Worm (Caenorhabditis elegans) whole organism, L2 larva: ENCODE measurements around the gene ZK354.7.

Source experiments
- C34F6.9 ChIP-seq: fragments of 150-350 bp; optimal IDR thresholded peaks from 2 replicates; lab custom pipeline; 2014; ENCODE audit warnings: missing biosample characterization, missing genetic modification characterization
- F13H6.1 ChIP-seq: sonication (generic microtip); optimal IDR thresholded peaks from 2 replicates; lab custom pipeline; 2016; ENCODE audit warnings: missing genetic modification characterization, missing compliant biosample characterization
- R02D3.7 ChIP-seq: fragments of 150-350 bp; optimal IDR thresholded peaks from 2 replicates; lab custom pipeline; 2014; ENCODE audit warnings: missing biosample characterization, missing genetic modification characterization
- ZK546.5 ChIP-seq: sonication (generic microtip); optimal IDR thresholded peaks from 2 replicates; lab custom pipeline; 2017; ENCODE audit warnings: missing biosample characterization, missing genetic modification characterization
- ama-1 ChIP-seq: fragments of 150-350 bp; optimal IDR thresholded peaks from 2 replicates; lab custom pipeline; 2018; ENCODE audit warnings: inconsistent platforms
- blmp-1 ChIP-seq: sonication (generic microtip); optimal IDR thresholded peaks from 2 replicates; lab custom pipeline; 2017; ENCODE audit warnings: missing genetic modification characterization, mild to moderate bottlenecking, missing compliant biosample characterization, antibody characterized with exemption, moderate library complexity; ENCODE audit not compliant: insufficient read depth
- ceh-16 ChIP-seq: fragments of 150-350 bp; optimal IDR thresholded peaks from 2 replicates; lab custom pipeline; 2014; ENCODE audit warnings: missing biosample characterization, missing genetic modification characterization
- crh-2 ChIP-seq: sonication (generic microtip); optimal IDR thresholded peaks from 2 replicates; lab custom pipeline; 2017; ENCODE audit warnings: missing biosample characterization, missing genetic modification characterization
- elt-3 ChIP-seq: sonication (generic microtip); optimal IDR thresholded peaks from 2 replicates; lab custom pipeline; 2017; ENCODE audit warnings: missing biosample characterization, missing genetic modification characterization
- fos-1 ChIP-seq: fragments of 150-350 bp; optimal IDR thresholded peaks from 2 replicates; lab custom pipeline; 2014; ENCODE audit warnings: missing biosample characterization, missing genetic modification characterization
- lin-11 ChIP-seq: fragments of 150-350 bp; sonication (generic microtip); optimal IDR thresholded peaks from 2 replicates; lab custom pipeline; 2014; ENCODE audit warnings: missing biosample characterization, missing genetic modification characterization, inconsistent platforms, mixed read lengths
- lin-13 ChIP-seq: fragments of 150-350 bp; optimal IDR thresholded peaks from 2 replicates; lab custom pipeline; 2014; ENCODE audit warnings: missing biosample characterization, missing genetic modification reagents, missing genetic modification characterization
- lin-39 ChIP-seq: fragments of 150-350 bp; optimal IDR thresholded peaks from 2 replicates; lab custom pipeline; 2014; ENCODE audit warnings: missing biosample characterization, missing genetic modification reagents, missing genetic modification characterization
- lsy-2 ChIP-seq, 2 experiments: fragments of 150-350 bp in 1 of 2; sonication (generic microtip) in 1 of 2; optimal IDR thresholded peaks; 2 replicates each; lab custom pipeline; 2014 to 2017; ENCODE audit warnings: missing biosample characterization in 2 of 2, missing genetic modification characterization in 2 of 2
- mdl-1 ChIP-seq, 2 experiments: fragments of 150-350 bp in 1 of 2; sonication (generic microtip) in 1 of 2; optimal IDR thresholded peaks; 2 replicates each; lab custom pipeline; 2017; ENCODE audit warnings: missing biosample characterization in 2 of 2, missing genetic modification characterization in 2 of 2
- nhr-10 ChIP-seq: sonication (generic microtip); optimal IDR thresholded peaks from 2 replicates; lab custom pipeline; 2017; ENCODE audit warnings: missing biosample characterization, missing genetic modification characterization
- nhr-12 ChIP-seq: fragments of 150-350 bp; optimal IDR thresholded peaks from 2 replicates; lab custom pipeline; 2014; ENCODE audit warnings: missing biosample characterization, missing genetic modification characterization
- nhr-129 ChIP-seq: fragments of 150-350 bp; optimal IDR thresholded peaks from 2 replicates; lab custom pipeline; 2014; ENCODE audit warnings: missing biosample characterization, missing genetic modification characterization
- nhr-21 ChIP-seq: fragments of 150-350 bp; optimal IDR thresholded peaks from 2 replicates; lab custom pipeline; 2014; ENCODE audit warnings: missing biosample characterization, missing genetic modification characterization
- nhr-23 ChIP-seq: fragments of 150-350 bp; optimal IDR thresholded peaks from 2 replicates; lab custom pipeline; 2014; ENCODE audit warnings: missing biosample characterization, missing genetic modification reagents, missing genetic modification characterization
- nhr-237 ChIP-seq: fragments of 150-350 bp; optimal IDR thresholded peaks from 2 replicates; lab custom pipeline; 2014; ENCODE audit warnings: missing biosample characterization, missing genetic modification characterization
- nhr-25 ChIP-seq: fragments of 150-350 bp; sonication (generic microtip); optimal IDR thresholded peaks from 3 replicates; lab custom pipeline; 2014; ENCODE audit warnings: missing biosample characterization, missing genetic modification characterization
- skn-1 ChIP-seq: sonication (generic microtip); optimal IDR thresholded peaks from 2 replicates; lab custom pipeline; 2017; ENCODE audit warnings: missing biosample characterization, missing genetic modification characterization
- sma-3 ChIP-seq: sonication (generic microtip); optimal IDR thresholded peaks from 2 replicates; lab custom pipeline; 2016; ENCODE audit warnings: missing genetic modification reagents, missing genetic modification characterization, missing compliant biosample characterization
- sma-9 ChIP-seq, 2 experiments: fragments of 150-350 bp in 1 of 2; sonication (generic microtip) in 1 of 2; optimal IDR thresholded peaks; 2 replicates each; lab custom pipeline; 2014 to 2016; ENCODE audit warnings: missing genetic modification characterization in 2 of 2, mild to moderate bottlenecking in 1 of 2, missing biosample characterization in 1 of 2, missing compliant biosample characterization in 1 of 2, missing genetic modification reagents in 1 of 2, moderate library complexity in 1 of 2
- snpc-4 ChIP-seq: fragments of 150-350 bp; optimal IDR thresholded peaks from 2 replicates; lab custom pipeline; 2014; ENCODE audit warnings: missing biosample characterization, missing genetic modification characterization
- unc-39 ChIP-seq: fragments of 150-350 bp; optimal IDR thresholded peaks from 2 replicates; lab custom pipeline; 2014; ENCODE audit warnings: missing biosample characterization, missing genetic modification characterization
- unc-55 ChIP-seq: fragments of 150-350 bp; sonication (generic microtip); optimal IDR thresholded peaks from 3 replicates; lab custom pipeline; 2014; ENCODE audit warnings: missing biosample characterization, missing genetic modification reagents, missing genetic modification characterization
- zag-1 ChIP-seq: fragments of 150-350 bp; optimal IDR thresholded peaks from 2 replicates; lab custom pipeline; 2014; ENCODE audit warnings: missing biosample characterization, missing genetic modification characterization
- ztf-1 ChIP-seq: fragments of 200-800 bp; sonication (Bioruptor generic); conservative IDR thresholded peaks from 2 replicates; pipeline ENCODE4 v1.3.6; 2022; ENCODE audit warnings: missing genetic modification characterization, missing compliant biosample characterization
- ztf-11 ChIP-seq: sonication (generic microtip); optimal IDR thresholded peaks from 2 replicates; lab custom pipeline; 2017; ENCODE audit warnings: missing biosample characterization, missing genetic modification characterization
- ztf-4 ChIP-seq: fragments of 150-350 bp; optimal IDR thresholded peaks from 2 replicates; lab custom pipeline; 2014; ENCODE audit warnings: missing biosample characterization, missing genetic modification characterization

Gene ZK354.7

ce11 chrIV:5303030-5303429, at the start of gene ZK354.7:
ZK354.7 (minus strand) TSS chrIV:5303130.
- no peak for TF ChIP-seq ZK546.5 (tag; lab: Kevin White, UChicago)
- TF ChIP-seq nhr-23 (tag; lab: Kevin White, UChicago) = no peak
- no peak for TF ChIP-seq nhr-237 (tag; lab: Kevin White, UChicago)
- no peak for TF ChIP-seq mdl-1 (tag; optimal IDR thresholded peaks at IDR 0.05; lab: Kevin White, UChicago)
- no peak for TF ChIP-seq lin-39 (tag; lab: Kevin White, UChicago)
- no peak for TF ChIP-seq F13H6.1 (tag; lab: Kevin White, UChicago)
- TF ChIP-seq blmp-1 (tag; lab: Kevin White, UChicago) = no peak
- TF ChIP-seq skn-1 (tag; lab: Kevin White, UChicago) = no peak
- TF ChIP-seq ama-1 (lab: Kevin White, UChicago) = no peak
- TF ChIP-seq unc-55 (GFP tag; lab: Kevin White, UChicago) = no peak
- TF ChIP-seq lsy-2 (tag; optimal IDR thresholded peaks at IDR 0.05; lab: Kevin White, UChicago) = no peak
- no peak for TF ChIP-seq R02D3.7
- no peak for TF ChIP-seq lin-11 (tag; lab: Kevin White, UChicago)

ce11 chrIV:5350480-5351193, 47.7 kb upstream of the ZK354.7 start, which contains the start of gene gba-4:
gba-4 (minus strand) TSS chrIV:5350897.
- peak; percentile 68 for TF ChIP-seq fos-1 (tag; lab: Kevin White, UChicago)

- TF ChIP-seq C34F6.9 (tag; lab: Kevin White, UChicago) = no peak
- TF ChIP-seq crh-2 (tag; lab: Kevin White, UChicago) = peak; percentile 48
- TF ChIP-seq nhr-23 (tag; lab: Kevin White, UChicago) = no peak
- no peak for TF ChIP-seq unc-39 (tag; lab: Kevin White, UChicago)
- no peak for TF ChIP-seq lin-11 (tag; lab: Kevin White, UChicago)
- TF ChIP-seq lin-13 = peak; percentile 24
- TF ChIP-seq blmp-1 (tag; lab: Kevin White, UChicago) = no peak
- peak; percentile 13 for TF ChIP-seq fos-1 (tag; lab: Kevin White, UChicago)
- peak; percentile 60 for TF ChIP-seq sma-3 (GFP tag; lab: Kevin White, UChicago)
- no peak for TF ChIP-seq nhr-25 (tag; lab: Kevin White, UChicago)
- TF ChIP-seq zag-1 (tag; lab: Kevin White, UChicago) = no peak
- TF ChIP-seq ceh-16 (tag; lab: Kevin White, UChicago) = no peak
- no peak for TF ChIP-seq ztf-1 (GFP tag; lab: Robert Waterston, UW)
- TF ChIP-seq nhr-12 (tag; lab: Kevin White, UChicago) = no peak
These were observed 41.2 kb upstream of the ZK354.7 start for ce11 chrIV:5344168-5344567.

- TF ChIP-seq nhr-10 (tag; lab: Kevin White, UChicago) (no peak), ama-1 (lab: Kevin White, UChicago) (no peak)
These were observed 36.3 kb upstream of the ZK354.7 start, which contains the start of gene Y4C6B.2 for ce11 chrIV:5339255-5339654. Y4C6B.2 (plus strand) TSS chrIV:5339574.

ce11 chrIV:5337649-5338048, 34.7 kb upstream of the ZK354.7 start:
- no peak for TF ChIP-seq nhr-21 (tag; lab: Kevin White, UChicago)
- TF ChIP-seq elt-3 (tag; lab: Kevin White, UChicago) = no peak
- no peak for TF ChIP-seq F13H6.1 (tag; lab: Kevin White, UChicago)
- TF ChIP-seq blmp-1 (tag; lab: Kevin White, UChicago) = peak; percentile 3
- TF ChIP-seq nhr-129 = no peak
- TF ChIP-seq unc-39 (tag; lab: Kevin White, UChicago) = no peak
- TF ChIP-seq ztf-11 (tag; lab: Kevin White, UChicago) = no peak
- TF ChIP-seq ztf-4 = no peak
- TF ChIP-seq mdl-1 (tag; optimal IDR thresholded peaks at IDR 0.05; lab: Kevin White, UChicago) = no peak
- peak; percentile 4 for TF ChIP-seq crh-2 (tag; lab: Kevin White, UChicago)
- peak; percentile 4 for TF ChIP-seq nhr-25 (tag; lab: Kevin White, UChicago)
- TF ChIP-seq sma-9 (GFP tag; optimal IDR thresholded peaks at IDR 0.05; lab: Kevin White, UChicago) = peak; percentile 8
- TF ChIP-seq sma-9 (tag; optimal IDR thresholded peaks at IDR 0.05; lab: Kevin White, UChicago) = no peak
- TF ChIP-seq sma-3 (GFP tag; lab: Kevin White, UChicago) = peak; percentile 18
- no peak for TF ChIP-seq lsy-2 (tag; optimal IDR thresholded peaks at IDR 0.05; lab: Kevin White, UChicago)
- no peak for TF ChIP-seq snpc-4 (tag; lab: Kevin White, UChicago)
